Worm (Caenorhabditis elegans) whole organism, midembryonic: Measurements from ENCODE around the gene F35F10.13.

Experiments used
- T22C8.4 ChIP-seq: fragments of 200-800 bp; sonication (Bioruptor generic); IDR thresholded peaks from 2 replicates; pipeline ENCODE4 v1.3.6; 2022; ENCODE audit warnings: missing genetic modification characterization, missing compliant biosample characterization
- cog-1 ChIP-seq: sonication (generic microtip); optimal IDR thresholded peaks from 2 replicates; lab custom pipeline; 2016; ENCODE audit warnings: missing genetic modification characterization, missing compliant biosample characterization
- flt-1 ChIP-seq: fragments of 200-800 bp; sonication (Bioruptor generic); IDR thresholded peaks from 2 replicates; pipeline ENCODE4 v1.3.6; 2022; ENCODE audit warnings: missing genetic modification characterization, missing compliant biosample characterization
- klf-2 ChIP-seq: fragments of 200-800 bp; sonication (Bioruptor generic); conservative IDR thresholded peaks from 2 replicates; pipeline ENCODE4 v1.3.6; 2022; ENCODE audit warnings: missing genetic modification reagents, missing genetic modification characterization, missing compliant biosample characterization
- med-1 ChIP-seq: sonication (generic microtip); optimal IDR thresholded peaks from 2 replicates; lab custom pipeline; 2017; ENCODE audit warnings: missing genetic modification characterization, mild to moderate bottlenecking, missing compliant biosample characterization, antibody characterized with exemption, missing genetic modification reagents; ENCODE audit not compliant: insufficient read depth
- ref-1 ChIP-seq: fragments of 200-800 bp; sonication (Bioruptor generic); conservative IDR thresholded peaks from 2 replicates; pipeline ENCODE4 v1.3.6; 2022; ENCODE audit warnings: missing genetic modification reagents, missing genetic modification characterization, missing compliant biosample characterization
- tab-1 ChIP-seq: fragments of 200-800 bp; sonication (Bioruptor generic); IDR thresholded peaks from 2 replicates; pipeline ENCODE4 v1.3.6; 2022; ENCODE audit warnings: missing genetic modification characterization, missing compliant biosample characterization
- ztf-23 ChIP-seq: fragments of 200-800 bp; sonication (Bioruptor generic); IDR thresholded peaks from 2 replicates; pipeline ENCODE4 v1.3.6; 2022; ENCODE audit warnings: missing genetic modification reagents, missing genetic modification characterization, missing compliant biosample characterization
- ztf-29 ChIP-seq: fragments of 200-800 bp; sonication (Bioruptor generic); IDR thresholded peaks from 2 replicates; pipeline ENCODE4 v1.3.6; 2022; ENCODE audit warnings: missing genetic modification reagents, missing genetic modification characterization, missing compliant biosample characterization

Gene F35F10.13

ce11 chrV:3320432-3320831, 1.6 kb upstream of the F35F10.13 start, which contains the start of gene C17B7.14:
Gene C17B7.14, minus strand, starts transcription at chrV:3320532.
- no peak for TF ChIP-seq med-1
- no peak for TF ChIP-seq cog-1 (tag; lab: Kevin White, UChicago)
- no peak for TF ChIP-seq tab-1 (GFP tag; lab: Robert Waterston, UW)
- TF ChIP-seq flt-1 (GFP tag; lab: Robert Waterston, UW) = no peak
- no peak for TF ChIP-seq ztf-23 (GFP tag; lab: Robert Waterston, UW)
- TF ChIP-seq ztf-29 = no peak
- no peak for TF ChIP-seq T22C8.4 (GFP tag; lab: Robert Waterston, UW)
- TF ChIP-seq ref-1 (GFP tag; lab: Robert Waterston, UW) = no peak
- TF ChIP-seq klf-2 (GFP tag; lab: Robert Waterston, UW) = no peak

- no peak for TF ChIP-seq T22C8.4 (GFP tag; lab: Robert Waterston, UW)
- TF ChIP-seq flt-1 (GFP tag; lab: Robert Waterston, UW) = no peak
- no peak for TF ChIP-seq tab-1 (GFP tag; lab: Robert Waterston, UW)
- TF ChIP-seq med-1 = no peak
- TF ChIP-seq cog-1 (tag; lab: Kevin White, UChicago) = no peak
- no peak for TF ChIP-seq ref-1 (GFP tag; lab: Robert Waterston, UW)
- no peak for TF ChIP-seq klf-2 (GFP tag; lab: Robert Waterston, UW)
Observed at ce11 chrV:3320005-3320404, 1.1 kb upstream of the F35F10.13 start, which contains the start of gene F35F10.14. Gene F35F10.14, minus strand, starts transcription at chrV:3320105.

DNA sequence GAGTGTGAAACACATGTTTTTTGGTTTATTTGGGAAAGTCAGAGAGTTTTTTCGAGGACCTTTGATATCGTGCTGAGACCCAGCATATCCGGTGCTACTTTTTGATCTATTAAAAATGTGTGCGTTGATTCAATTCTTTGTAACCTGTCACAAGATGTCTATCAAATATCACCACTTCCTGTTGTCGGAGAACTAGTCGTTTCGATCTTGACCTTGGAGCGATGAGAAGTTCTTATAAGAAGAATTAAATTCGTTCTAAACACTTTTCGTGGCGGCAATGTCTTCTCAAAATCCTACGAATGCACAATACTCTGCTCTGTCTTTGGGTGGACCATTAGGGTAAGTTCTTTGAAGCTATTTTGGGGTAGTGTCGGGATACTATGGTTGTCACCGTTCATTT, 2.8 kb downstream of the F35F10.13 start, which contains the start of gene F35F10.1:
TSS of gene F35F10.1 (plus strand) at position 200 of the 400 bp plus-strand sequence.
- TF ChIP-seq flt-1 (GFP tag; lab: Robert Waterston, UW) = no peak
- no peak for TF ChIP-seq ztf-29
- TF ChIP-seq tab-1 (GFP tag; lab: Robert Waterston, UW) = no peak
- TF ChIP-seq ref-1 (GFP tag; lab: Robert Waterston, UW) = no peak
- TF ChIP-seq ztf-23 (GFP tag; lab: Robert Waterston, UW) = no peak
- no peak for TF ChIP-seq med-1
- TF ChIP-seq T22C8.4 (GFP tag; lab: Robert Waterston, UW) = no peak
- TF ChIP-seq klf-2 (GFP tag; lab: Robert Waterston, UW) = no peak
- TF ChIP-seq cog-1 (tag; lab: Kevin White, UChicago) = no peak

DNA sequence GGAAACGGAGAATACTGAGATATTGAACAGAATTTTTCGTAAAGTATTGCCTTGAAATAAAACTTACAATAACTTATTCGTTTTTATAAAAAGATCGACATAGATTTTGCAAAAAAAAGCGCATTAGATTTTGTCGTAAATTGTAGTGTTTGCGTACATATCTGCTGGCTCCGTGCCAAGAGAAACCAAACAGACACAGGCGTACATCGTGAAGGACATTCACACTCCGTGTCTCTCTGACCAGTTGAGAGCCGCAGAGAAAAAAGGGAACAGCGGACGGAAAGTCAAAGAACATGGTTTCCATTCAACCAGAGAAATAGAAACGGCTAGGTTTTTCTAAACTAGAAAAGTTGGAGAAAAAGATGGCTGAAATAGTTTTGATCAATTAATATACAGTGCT, 3.6 kb downstream of the F35F10.13 start, which contains the start of gene arrd-19:
TSS of gene arrd-19 (minus strand) at position 209 of the 400 bp plus-strand sequence.
- TF ChIP-seq klf-2 (GFP tag; lab: Robert Waterston, UW) (no peak), flt-1 (GFP tag; lab: Robert Waterston, UW) (no peak)

DNA sequence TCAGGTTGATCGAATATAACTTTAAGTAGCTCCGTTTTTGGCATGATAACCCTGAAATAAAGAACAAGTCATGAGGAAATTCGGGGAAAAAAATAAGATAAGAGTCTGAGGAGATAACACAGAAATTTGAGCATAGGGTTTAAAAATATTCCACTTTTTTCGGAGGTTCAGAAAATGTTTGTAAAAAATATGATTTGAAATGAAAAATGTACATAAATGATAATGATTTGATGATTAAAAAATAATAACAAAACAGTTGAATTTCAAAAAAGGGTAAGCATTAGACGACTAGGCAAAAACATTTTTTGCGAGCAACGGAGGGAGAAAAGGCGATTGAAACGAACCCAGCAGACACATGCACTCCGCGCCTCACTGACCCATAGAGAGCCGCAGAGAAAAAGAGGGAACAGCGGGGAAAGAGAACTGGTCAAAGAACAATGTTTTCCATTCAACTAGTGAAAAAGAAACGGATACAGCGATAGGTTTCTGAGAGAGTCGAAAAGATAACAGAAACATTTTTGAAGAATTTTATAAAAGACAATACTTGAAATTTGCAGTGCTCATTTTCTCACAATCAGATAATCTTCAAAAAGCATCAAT, 6.7 kb downstream of the F35F10.13 start, which contains the start of gene arrd-18:
TSS of gene arrd-18 (minus strand) at position 51 of the 600 bp plus-strand sequence.
- no peak for TF ChIP-seq ref-1 (GFP tag; lab: Robert Waterston, UW)
- TF ChIP-seq ztf-23 (GFP tag; lab: Robert Waterston, UW) = no peak
- no peak for TF ChIP-seq tab-1 (GFP tag; lab: Robert Waterston, UW)
- TF ChIP-seq klf-2 (GFP tag; lab: Robert Waterston, UW) = no peak
- TF ChIP-seq ztf-29 = no peak
- TF ChIP-seq cog-1 (tag; lab: Kevin White, UChicago) = no peak
- TF ChIP-seq flt-1 (GFP tag; lab: Robert Waterston, UW) = no peak
- no peak for TF ChIP-seq T22C8.4 (GFP tag; lab: Robert Waterston, UW)
- TF ChIP-seq med-1 = no peak

- TF ChIP-seq ztf-29 (no peak), flt-1 (GFP tag; lab: Robert Waterston, UW) (no peak), ref-1 (GFP tag; lab: Robert Waterston, UW) (no peak), T22C8.4 (GFP tag; lab: Robert Waterston, UW) (no peak), med-1 (no peak), tab-1 (GFP tag; lab: Robert Waterston, UW) (no peak), cog-1 (tag; lab: Kevin White, UChicago) (no peak)
Observed at ce11 chrV:3308169-3308568, 10.7 kb downstream of the F35F10.13 start, which contains the start of gene srbc-3. Gene srbc-3, plus strand, starts transcription at chrV:3308469.

ce11 chrV:3301898-3302297, 17.0 kb downstream of the F35F10.13 start, which contains the start of gene srbc-1:
Gene srbc-1, minus strand, starts transcription at chrV:3301998.
- TF ChIP-seq med-1 (no peak), flt-1 (GFP tag; lab: Robert Waterston, UW) (no peak), ztf-29 (no peak), cog-1 (tag; lab: Kevin White, UChicago) (no peak), klf-2 (GFP tag; lab: Robert Waterston, UW) (no peak), ref-1 (GFP tag; lab: Robert Waterston, UW) (no peak), tab-1 (GFP tag; lab: Robert Waterston, UW) (no peak), T22C8.4 (GFP tag; lab: Robert Waterston, UW) (no peak), ztf-23 (GFP tag; lab: Robert Waterston, UW) (no peak)

- TF ChIP-seq tab-1 (GFP tag; lab: Robert Waterston, UW) = no peak
- no peak for TF ChIP-seq flt-1 (GFP tag; lab: Robert Waterston, UW)
- TF ChIP-seq ztf-23 (GFP tag; lab: Robert Waterston, UW) = no peak
- TF ChIP-seq ref-1 (GFP tag; lab: Robert Waterston, UW) = no peak
- no peak for TF ChIP-seq cog-1 (tag; lab: Kevin White, UChicago)
- no peak for TF ChIP-seq T22C8.4 (GFP tag; lab: Robert Waterston, UW)
- TF ChIP-seq klf-2 (GFP tag; lab: Robert Waterston, UW) = no peak
- TF ChIP-seq ztf-29 = no peak
- no peak for TF ChIP-seq med-1
Observed at ce11 chrV:3299437-3299836, 19.4 kb downstream of the F35F10.13 start.

- TF ChIP-seq flt-1 (GFP tag; lab: Robert Waterston, UW) = no peak
- no peak for TF ChIP-seq med-1
- no peak for TF ChIP-seq ztf-23 (GFP tag; lab: Robert Waterston, UW)
- no peak for TF ChIP-seq T22C8.4 (GFP tag; lab: Robert Waterston, UW)
- no peak for TF ChIP-seq ref-1 (GFP tag; lab: Robert Waterston, UW)
Observed at ce11 chrV:3297764-3298163, 21.1 kb downstream of the F35F10.13 start, which contains the start of gene srx-122. Gene srx-122, minus strand, starts transcription at chrV:3297864.
